Worm (Caenorhabditis elegans) whole organism, young adult: ENCODE measurements around the gene algn-13.

Source experiments
- B0019.2 ChIP-seq: fragments of 200-800 bp; sonication (Bioruptor generic); conservative IDR thresholded peaks from 2 replicates; pipeline ENCODE4 v1.3.6; 2022; ENCODE audit warnings: missing genetic modification reagents, missing genetic modification characterization, missing compliant biosample characterization
- F57A8.1 ChIP-seq: fragments of 200-800 bp; sonication (Bioruptor generic); optimal IDR thresholded peaks from 2 replicates; lab custom pipeline; 2018; ENCODE audit warnings: mild to moderate bottlenecking, missing genetic modification characterization, moderate library complexity, missing compliant biosample characterization
- K11D2.4 ChIP-seq: fragments of 200-800 bp; sonication (Bioruptor generic); IDR thresholded peaks from 2 replicates; pipeline ENCODE4 v1.3.6; 2022; ENCODE audit warnings: missing genetic modification reagents, missing genetic modification characterization, missing compliant biosample characterization
- K12H6.12 ChIP-seq: fragments of 200-800 bp; sonication (Bioruptor generic); optimal IDR thresholded peaks from 2 replicates; lab custom pipeline; 2018; ENCODE audit warnings: mild to moderate bottlenecking, missing genetic modification characterization, missing compliant biosample characterization
- T26A5.8 ChIP-seq: sonication (generic microtip); optimal IDR thresholded peaks from 2 replicates; lab custom pipeline; 2016; ENCODE audit warnings: missing genetic modification characterization, missing compliant biosample characterization
- Y56A3A.18 ChIP-seq: fragments of 200-800 bp; sonication (Bioruptor generic); IDR thresholded peaks from 2 replicates; pipeline ENCODE4 v1.3.6; 2022; ENCODE audit warnings: missing genetic modification reagents, missing genetic modification characterization, missing compliant biosample characterization
- akir-1 ChIP-seq: fragments of 200-800 bp; sonication (Bioruptor generic); optimal IDR thresholded peaks from 2 replicates; lab custom pipeline; 2018; ENCODE audit warnings: mild to moderate bottlenecking, missing genetic modification characterization, moderate library complexity, missing compliant biosample characterization
- ama-1 ChIP-seq, 3 experiments: fragments of 150-350 bp in 1 of 3; sonication (generic microtip) in 2 of 3; optimal IDR thresholded peaks; 2 replicates each; lab custom pipeline; 2014 to 2018; ENCODE audit warnings: missing biosample characterization in 2 of 3, missing genetic modification characterization in 2 of 3, missing genetic modification reagents in 2 of 3
- atf-7 ChIP-seq: sonication (generic microtip); optimal IDR thresholded peaks from 2 replicates; lab custom pipeline; 2017; ENCODE audit warnings: mild to moderate bottlenecking, missing genetic modification characterization, missing compliant biosample characterization
- athp-1 ChIP-seq: sonication (generic microtip); optimal IDR thresholded peaks from 2 replicates; lab custom pipeline; 2017; ENCODE audit warnings: mild to moderate bottlenecking, missing genetic modification characterization, missing compliant biosample characterization
- attf-3 ChIP-seq: fragments of 200-800 bp; sonication (Bioruptor generic); conservative IDR thresholded peaks from 2 replicates; pipeline ENCODE4 v1.3.6; 2022; ENCODE audit warnings: missing genetic modification reagents, missing genetic modification characterization, missing compliant biosample characterization
- attf-6 ChIP-seq: fragments of 200-800 bp; sonication (Bioruptor generic); IDR thresholded peaks from 2 replicates; pipeline ENCODE4 v1.3.6; 2022; ENCODE audit warnings: missing genetic modification reagents, missing genetic modification characterization, missing compliant biosample characterization
- ceh-79 ChIP-seq: sonication (generic microtip); optimal IDR thresholded peaks from 2 replicates; lab custom pipeline; 2017; ENCODE audit warnings: mild to moderate bottlenecking, missing genetic modification characterization, missing compliant biosample characterization
- egrh-3 ChIP-seq: fragments of 200-800 bp; sonication (Bioruptor generic); IDR thresholded peaks from 2 replicates; pipeline ENCODE4 v1.3.6; 2022; ENCODE audit warnings: missing genetic modification reagents, missing genetic modification characterization, missing compliant biosample characterization
- him-1 ChIP-seq: sonication (generic microtip); optimal IDR thresholded peaks from 2 replicates; lab custom pipeline; 2016; ENCODE audit warnings: missing genotype, missing genetic modification reagents, missing genetic modification characterization, missing compliant biosample characterization
- hlh-12 ChIP-seq: sonication (generic microtip); optimal IDR thresholded peaks from 2 replicates; lab custom pipeline; 2016; ENCODE audit warnings: missing genetic modification characterization, missing compliant biosample characterization
- hmg-1.2 ChIP-seq: fragments of 200-800 bp; sonication (Bioruptor generic); IDR thresholded peaks from 2 replicates; pipeline ENCODE4 v1.3.6; 2022; ENCODE audit warnings: missing genetic modification reagents, missing genetic modification characterization, missing compliant biosample characterization
- hrde-1 ChIP-seq: sonication (generic microtip); optimal IDR thresholded peaks from 2 replicates; lab custom pipeline; 2016; ENCODE audit warnings: missing genetic modification characterization, mild to moderate bottlenecking, missing compliant biosample characterization, moderate library complexity, missing genotype, missing genetic modification reagents, borderline replicate concordance
- lin-26 ChIP-seq: fragments of 200-800 bp; sonication (Bioruptor generic); IDR thresholded peaks from 2 replicates; pipeline ENCODE4 v1.3.6; 2022; ENCODE audit warnings: missing genetic modification reagents, missing genetic modification characterization, missing compliant biosample characterization
- lin-35 ChIP-seq, 3 experiments: fragments of 150-350 bp in 2 of 3; sonication (generic microtip) in 1 of 3; optimal IDR thresholded peaks; 2 replicates each; lab custom pipeline; 2014 to 2018; ENCODE audit warnings: missing biosample characterization in 3 of 3, missing genetic modification characterization in 3 of 3, missing genetic modification reagents in 3 of 3
- lin-40 ChIP-seq: sonication (generic microtip); optimal IDR thresholded peaks from 2 replicates; lab custom pipeline; 2016; ENCODE audit warnings: missing genetic modification characterization, mild to moderate bottlenecking, missing compliant biosample characterization, missing genotype, missing genetic modification reagents
- madf-6 ChIP-seq: fragments of 200-800 bp; sonication (Bioruptor generic); IDR thresholded peaks from 2 replicates; pipeline ENCODE4 v1.3.6; 2022; ENCODE audit warnings: missing genetic modification reagents, missing genetic modification characterization, missing compliant biosample characterization
- nfyb-1 ChIP-seq: fragments of 200-800 bp; sonication (Bioruptor generic); IDR thresholded peaks from 2 replicates; pipeline ENCODE4 v1.3.6; 2022; ENCODE audit warnings: missing genetic modification reagents, missing genetic modification characterization, missing compliant biosample characterization
- nhr-80 ChIP-seq: sonication (generic microtip); optimal IDR thresholded peaks from 2 replicates; lab custom pipeline; 2016; ENCODE audit warnings: missing genetic modification characterization, missing compliant biosample characterization
- pbrm-1 ChIP-seq: fragments of 200-800 bp; sonication (Bioruptor generic); IDR thresholded peaks from 2 replicates; pipeline ENCODE4 v1.3.6; 2022; ENCODE audit warnings: missing genetic modification reagents, missing genetic modification characterization, missing compliant biosample characterization
- snpc-1.1 ChIP-seq: sonication (generic microtip); optimal IDR thresholded peaks from 2 replicates; lab custom pipeline; 2017; ENCODE audit warnings: missing genetic modification characterization, mild to moderate bottlenecking, missing compliant biosample characterization, antibody characterized with exemption, moderate library complexity, missing genotype, missing genetic modification reagents; ENCODE audit not compliant: insufficient read depth
- snpc-3.4 ChIP-seq: sonication (generic microtip); optimal IDR thresholded peaks from 2 replicates; lab custom pipeline; 2017; ENCODE audit warnings: missing genetic modification characterization, mild to moderate bottlenecking, missing compliant biosample characterization, antibody characterized with exemption, moderate library complexity, missing genotype, missing genetic modification reagents
- snpc-4 ChIP-seq, 5 experiments: fragments of 150-350 bp in 1 of 5; sonication (generic microtip) in 4 of 5; optimal IDR thresholded peaks; 2 replicates each; lab custom pipeline; 2014 to 2018; ENCODE audit warnings: missing genetic modification characterization in 5 of 5, missing biosample characterization in 3 of 5, antibody characterized with exemption in 2 of 5, mild to moderate bottlenecking in 2 of 5, missing compliant biosample characterization in 2 of 5, missing genotype in 2 of 5, moderate library complexity in 2 of 5, missing genetic modification reagents in 1 of 5
- tbp1 ChIP-seq: fragments of 200-800 bp; sonication (Bioruptor generic); optimal IDR thresholded peaks from 2 replicates; lab custom pipeline; 2018; ENCODE audit warnings: mild to moderate bottlenecking, missing genetic modification characterization, missing compliant biosample characterization
- tbx-9 ChIP-seq: sonication (generic microtip); optimal IDR thresholded peaks from 2 replicates; lab custom pipeline; 2016; ENCODE audit warnings: borderline replicate concordance, missing genetic modification characterization, inconsistent platforms, missing compliant biosample characterization
- unc-130 ChIP-seq: sonication (generic microtip); optimal IDR thresholded peaks from 2 replicates; lab custom pipeline; 2016; ENCODE audit warnings: missing genetic modification reagents, missing genetic modification characterization, missing compliant biosample characterization
- ztf-22 ChIP-seq: fragments of 200-800 bp; sonication (Bioruptor generic); optimal IDR thresholded peaks from 2 replicates; lab custom pipeline; 2018; ENCODE audit warnings: mild to moderate bottlenecking, missing genetic modification characterization, moderate library complexity, missing compliant biosample characterization
- ztf-25 ChIP-seq: fragments of 200-800 bp; sonication (Bioruptor generic); IDR thresholded peaks from 2 replicates; pipeline ENCODE4 v1.3.6; 2022; ENCODE audit warnings: missing genetic modification reagents, missing genetic modification characterization, missing compliant biosample characterization

The algn-13 gene

DNA sequence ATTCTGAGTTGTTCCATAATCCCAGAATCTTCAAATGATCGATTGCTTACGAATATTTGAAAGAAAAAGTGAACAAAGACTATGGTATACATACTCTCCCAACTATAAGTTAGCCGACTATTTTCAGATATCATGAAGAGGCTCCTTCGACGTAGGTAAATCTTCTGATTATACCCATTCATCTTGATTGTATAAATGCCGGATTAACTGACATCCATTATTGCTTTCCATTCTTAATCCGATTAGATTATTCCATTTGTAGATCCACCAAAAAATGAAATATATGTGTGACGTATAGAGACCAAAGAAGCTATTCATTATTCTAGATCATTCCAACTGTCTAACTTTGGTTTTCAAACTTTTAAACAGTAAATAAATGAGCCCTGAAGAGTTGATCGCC, 31.7 kb upstream of the algn-13 start (continued):
- TF ChIP-seq athp-1 (tag; lab: Kevin White, UChicago) = no peak

DNA sequence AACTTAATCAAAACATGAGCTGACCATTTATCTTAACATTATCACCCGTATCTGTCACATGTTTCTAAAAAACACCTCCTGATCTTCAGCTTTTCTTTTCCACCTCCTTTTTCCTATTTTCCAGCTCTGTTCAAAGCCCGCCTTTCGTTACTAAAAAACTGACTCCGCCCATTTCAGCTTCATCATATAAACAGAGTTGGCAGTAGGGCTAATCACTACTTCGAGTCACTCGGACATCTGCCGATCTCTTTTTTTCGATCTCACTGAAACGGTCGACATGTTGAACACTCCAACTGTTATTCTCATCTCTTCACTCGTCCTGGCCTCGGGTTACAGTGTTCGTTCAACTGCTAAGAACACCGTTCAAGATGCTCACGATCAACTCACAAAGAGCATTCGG, 30.7 kb upstream of the algn-13 start, which contains the start of gene droe-4:
droe-4 (plus strand) TSS at position 172 of the 400 bp plus-strand sequence.
- no peak for TF ChIP-seq B0019.2
- no peak for TF ChIP-seq lin-40 (tag; lab: Kevin White, UChicago)
- no peak for TF ChIP-seq akir-1 (GFP tag; lab: Kevin White, UChicago)
- TF ChIP-seq athp-1 (tag; lab: Kevin White, UChicago) = no peak

DNA sequence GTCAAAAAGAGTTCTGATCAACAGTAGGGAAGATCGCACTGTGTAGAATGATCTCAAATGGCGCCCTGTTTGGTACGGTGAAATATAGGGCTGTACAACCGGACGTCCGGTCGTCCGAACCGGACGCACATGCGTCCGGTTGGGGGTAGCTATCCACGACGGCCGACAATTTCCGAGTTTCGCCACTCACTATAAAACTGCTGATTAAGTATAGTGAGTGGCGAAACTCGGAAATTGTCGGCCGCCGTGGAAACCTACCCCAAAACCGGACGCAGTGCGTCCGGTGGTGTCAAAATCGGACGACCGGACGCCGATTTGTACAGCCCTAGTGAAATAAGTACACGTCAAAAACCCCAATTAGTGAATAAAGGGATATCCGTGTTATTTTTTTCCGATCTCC, 30.2 kb upstream of the algn-13 start:
- TF ChIP-seq hmg-1.2 (GFP tag; lab: Robert Waterston, UW) (peak; percentile 34; the same call in 1 of the 2 replicates), snpc-4 (GFP tag; optimal IDR thresholded peaks at IDR 0.05; lab: Kevin White, UChicago) (peak; percentile 32), snpc-4 (tag; optimal IDR thresholded peaks at IDR 0.05; lab: Kevin White, UChicago) (peak in 3 of 4 experiments; percentile 58 to 90 (median 89)), snpc-1.1 (tag; lab: Kevin White, UChicago) (peak; percentile 77), snpc-3.4 (tag; lab: Kevin White, UChicago) (peak; percentile 27)

DNA sequence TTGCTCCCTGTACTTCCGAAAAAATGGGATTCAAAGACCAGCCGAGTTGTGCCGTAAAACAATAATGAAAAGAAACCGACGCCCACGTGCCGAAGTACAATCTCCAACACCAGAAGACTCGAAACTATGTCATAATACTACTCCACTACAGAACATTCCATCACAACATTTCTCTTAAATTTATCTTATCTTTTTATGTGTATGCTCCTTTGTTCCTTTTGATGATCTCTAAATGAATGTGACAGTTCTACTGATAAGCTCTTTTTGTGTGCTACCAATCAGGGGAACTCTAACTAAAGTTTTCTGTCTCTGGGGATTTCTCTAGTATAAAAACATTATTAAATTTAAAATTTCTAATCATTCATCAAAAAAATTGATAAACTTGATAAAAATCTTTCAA, 25.0 kb upstream of the algn-13 start:
- TF ChIP-seq atf-7 (tag; lab: Kevin White, UChicago) (no peak), T26A5.8 (tag; lab: Kevin White, UChicago) (no peak), lin-35 (GFP tag; optimal IDR thresholded peaks at IDR 0.05; lab: Kevin White, UChicago) (no peak), hmg-1.2 (GFP tag; lab: Robert Waterston, UW) (peak; percentile 13; the same call in 1 of the 2 replicates), ceh-79 (tag; lab: Kevin White, UChicago) (peak; percentile 12), madf-6 (GFP tag; lab: Robert Waterston, UW) (peak; percentile 52), attf-6 (no peak), tbx-9 (no peak), attf-3 (GFP tag; lab: Robert Waterston, UW) (no peak), unc-130 (no peak), nfyb-1 (GFP tag; lab: Robert Waterston, UW) (0 out of 2 replicates have a peak, but pooled peaks have one; percentile 17), K11D2.4 (no peak), hrde-1 (tag; lab: Kevin White, UChicago) (no peak), him-1 (no peak), Y56A3A.18 (GFP tag; lab: Robert Waterston, UW) (0 out of 2 replicates have a peak, but pooled peaks have one; percentile 48), snpc-4 (GFP tag; optimal IDR thresholded peaks at IDR 0.05; lab: Kevin White, UChicago) (no peak), snpc-4 (tag; optimal IDR thresholded peaks at IDR 0.05; lab: Kevin White, UChicago) (peak in 1 of 4 experiments; percentile 3), ztf-22 (GFP tag; lab: Kevin White, UChicago) (no peak), hlh-12 (tag; lab: Kevin White, UChicago) (no peak), tbp1 (GFP tag; lab: Kevin White, UChicago) (no peak), K12H6.12 (no peak), ama-1 (optimal IDR thresholded peaks at IDR 0.05; lab: Kevin White, UChicago) (no peak), ama-1 (GFP tag; optimal IDR thresholded peaks at IDR 0.05; lab: Kevin White, UChicago) (peak in 1 of 2 experiments; percentile 24), ztf-25 (no peak), nhr-80 (tag; lab: Kevin White, UChicago) (peak; percentile 67), F57A8.1 (GFP tag; lab: Kevin White, UChicago) (no peak), pbrm-1 (GFP tag; lab: Robert Waterston, UW) (no peak; the same call in 1 of the 2 replicates), egrh-3 (no peak), lin-26 (GFP tag; lab: Robert Waterston, UW) (no peak)
- TF ChIP-seq, all 124 proteins: peak for 8
